Worm (Caenorhabditis elegans): ENCODE measurements around the gene pbo-6.
A peak's percentile ranks its signal among the peaks of the same experiment; 100 is the strongest.

The pbo-6 gene

ce11 chrX:17456536-17457165 lies 27.8 kb downstream of the pbo-6 start, which contains the start of gene mlc-2 (continued):
- TF ChIP-seq Y116A8C.19 (tag; optimal IDR thresholded peaks at IDR 0.05; ENCODE audit: borderline replicate concordance) (no peak), sup-37 (GFP tag; optimal IDR thresholded peaks at IDR 0.05) (no peak), aly-2 (tag; optimal IDR thresholded peaks at IDR 0.05) (no peak), unc-86 (tag; optimal IDR thresholded peaks at IDR 0.05) (no peak), nhr-77 (tag; optimal IDR thresholded peaks at IDR 0.05) (peak; percentile 35), fkh-10 (GFP tag; optimal IDR thresholded peaks at IDR 0.05) (no peak), nhr-76 (tag; optimal IDR thresholded peaks at IDR 0.05) (no peak), blmp-1 (tag; optimal IDR thresholded peaks at IDR 0.05) (no peak), dsc-1 (tag; optimal IDR thresholded peaks at IDR 0.05) (peak; percentile 67), C16A3.4 (tag; optimal IDR thresholded peaks at IDR 0.05) (no peak), egl-27 (tag; optimal IDR thresholded peaks at IDR 0.05) (no peak), mab-9 (GFP tag; IDR thresholded peaks at IDR 0.05) (no peak), nhr-84 (tag; optimal IDR thresholded peaks at IDR 0.05) (no peak), sox-4 (tag; optimal IDR thresholded peaks at IDR 0.05) (no peak), alr-1 (tag; optimal IDR thresholded peaks at IDR 0.05; ENCODE audit: borderline replicate concordance) (no peak), ceh-82 (tag; optimal IDR thresholded peaks at IDR 0.05) (no peak), mef-2 (tag; optimal IDR thresholded peaks at IDR 0.05) (no peak), ztf-4 (tag; optimal IDR thresholded peaks at IDR 0.05) (no peak), hlh-17 (GFP tag; optimal IDR thresholded peaks at IDR 0.05; ENCODE audit: borderline replicate concordance) (no peak), fkh-8 (tag; optimal IDR thresholded peaks at IDR 0.05) (no peak), zip-4 (GFP tag; optimal IDR thresholded peaks at IDR 0.05) (no peak), lin-35 (GFP tag; optimal IDR thresholded peaks at IDR 0.05) (no peak), efl-1 (optimal IDR thresholded peaks at IDR 0.05) (no peak), efl-1 (GFP tag; optimal IDR thresholded peaks at IDR 0.05 in 1 of 2) (no peak), lin-13 (GFP tag; optimal IDR thresholded peaks at IDR 0.05) (no peak), ets-5 (GFP tag; IDR thresholded peaks at IDR 0.05) (no peak), xbp-1 (tag; optimal IDR thresholded peaks at IDR 0.05) (peak; percentile 9), grh-1 (GFP tag; IDR thresholded peaks at IDR 0.05) (no peak), skn-1 (tag; optimal IDR thresholded peaks at IDR 0.05) (no peak), swsn-7 (tag; optimal IDR thresholded peaks at IDR 0.05) (peak; percentile 28), lin-15B (tag; optimal IDR thresholded peaks at IDR 0.05) (no peak), dpl-1 (GFP tag; optimal IDR thresholded peaks at IDR 0.05) (no peak)

DNA sequence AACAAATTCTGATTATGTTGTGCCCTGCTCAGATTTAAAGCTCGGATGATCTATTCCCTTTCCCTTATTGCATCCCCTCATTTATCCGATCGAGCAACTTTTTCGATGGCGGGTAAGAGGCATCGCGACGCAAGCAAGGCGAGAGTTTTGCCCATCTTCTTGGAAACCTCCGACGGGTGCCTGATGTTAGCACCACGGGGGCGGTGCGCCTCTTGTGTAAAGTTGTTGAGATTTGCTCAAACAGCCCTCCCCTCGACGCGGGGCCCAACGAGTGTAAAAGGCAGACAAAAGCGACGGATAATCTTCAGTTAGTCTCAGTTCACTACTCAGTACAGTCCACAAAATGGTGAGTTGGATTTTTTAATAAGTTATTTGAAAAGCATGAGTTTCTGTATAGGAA lies 30.0 kb downstream of the pbo-6 start, which contains the start of gene mlc-1:
TSS of gene mlc-1 (plus strand) at position 324 of the 400 bp plus-strand sequence.
- no peak for TF ChIP-seq mdl-1 (tag; optimal IDR thresholded peaks at IDR 0.05)
- TF ChIP-seq snu-23 (GFP tag; optimal IDR thresholded peaks at IDR 0.05): peak; percentile 9
- peak; percentile 73 for TF ChIP-seq nhr-71 (tag; optimal IDR thresholded peaks at IDR 0.05)
- peak; percentile 19 for TF ChIP-seq tbx-2 (tag; optimal IDR thresholded peaks at IDR 0.05)
- TF ChIP-seq sup-37 (GFP tag; optimal IDR thresholded peaks at IDR 0.05): peak; percentile 39
- no peak for TF ChIP-seq lin-35 (GFP tag; optimal IDR thresholded peaks at IDR 0.05)
- peak; percentile 35 for TF ChIP-seq nhr-77 (tag; optimal IDR thresholded peaks at IDR 0.05)
- peak in 1 of 2 experiments; percentile 5 for TF ChIP-seq lsy-2 (tag; optimal IDR thresholded peaks at IDR 0.05)
- no peak for TF ChIP-seq jun-1 (tag; optimal IDR thresholded peaks at IDR 0.05)
- no peak for TF ChIP-seq fkh-10 (GFP tag; optimal IDR thresholded peaks at IDR 0.05)
- TF ChIP-seq nhr-19 (GFP tag; conservative IDR thresholded peaks at IDR 0.05): peak; percentile 48
- no peak for TF ChIP-seq nhr-85 (tag)
- TF ChIP-seq nhr-20 (tag; optimal IDR thresholded peaks at IDR 0.05): peak; percentile 47
- peak; percentile 55 for TF ChIP-seq rnt-1 (tag; optimal IDR thresholded peaks at IDR 0.05)
- TF ChIP-seq swsn-7 (tag; optimal IDR thresholded peaks at IDR 0.05): peak; percentile 24
- no peak for TF ChIP-seq C04F5.9 (tag; optimal IDR thresholded peaks at IDR 0.05)
- TF ChIP-seq lin-14 (GFP tag; optimal IDR thresholded peaks at IDR 0.05): peak; percentile 60
- peak; percentile 39 for TF ChIP-seq nhr-47 (tag; optimal IDR thresholded peaks at IDR 0.05)
- peak; percentile 65 for TF ChIP-seq dsc-1 (tag; optimal IDR thresholded peaks at IDR 0.05)

Measured in whole organism, L1 larva.